Worm (Caenorhabditis elegans): ENCODE results near the gene nkb-2.

- TF ChIP-seq attf-6 (GFP tag; IDR thresholded peaks at IDR 0.05) = no peak
- TF ChIP-seq zfh-2 (GFP tag; conservative IDR thresholded peaks at IDR 0.05) = no peak
- TF ChIP-seq sptf-2 (GFP tag; optimal IDR thresholded peaks at IDR 0.05) = no peak
- TF ChIP-seq snpc-1.1 (tag; optimal IDR thresholded peaks at IDR 0.05; ENCODE audit: insufficient read depth) = no peak
Observed at ce11 chrIV:10576050-10576449, 14.7 kb upstream of the nkb-2 start, which contains the start of gene efn-2.
